Worm (Caenorhabditis elegans) whole organism, mixed stage, embryonic: Measurements from ENCODE around the gene srh-284.

Source experiments
- M03D4.4 ChIP-seq: sonication (generic microtip); optimal IDR thresholded peaks from 2 replicates; lab custom pipeline; 2017; ENCODE audit warnings: mild to moderate bottlenecking, missing genetic modification characterization, missing compliant biosample characterization
- bed-3 ChIP-seq: fragments of 200-800 bp; sonication (Bioruptor generic); optimal IDR thresholded peaks from 3 replicates; lab custom pipeline; 2018; ENCODE audit warnings: mild to moderate bottlenecking, missing genetic modification characterization, moderate library complexity, missing compliant biosample characterization
- blmp-1 ChIP-seq: fragments of 150-350 bp; optimal IDR thresholded peaks from 2 replicates; lab custom pipeline; 2014; ENCODE audit warnings: missing biosample characterization, missing genetic modification characterization
- ceh-39 ChIP-seq: fragments of 150-350 bp; optimal IDR thresholded peaks from 2 replicates; lab custom pipeline; 2014; ENCODE audit warnings: missing biosample characterization, missing genetic modification characterization
- ceh-43 ChIP-seq: fragments of 200-800 bp; sonication (Bioruptor generic); optimal IDR thresholded peaks from 2 replicates; lab custom pipeline; 2018; ENCODE audit warnings: mild to moderate bottlenecking, missing genetic modification characterization, moderate library complexity, missing compliant biosample characterization
- ceh-83 ChIP-seq: fragments of 200-800 bp; sonication (Bioruptor generic); optimal IDR thresholded peaks from 2 replicates; lab custom pipeline; 2018; ENCODE audit warnings: mild to moderate bottlenecking, missing genetic modification characterization, missing compliant biosample characterization
- ces-1 ChIP-seq: fragments of 150-350 bp; optimal IDR thresholded peaks from 2 replicates; lab custom pipeline; 2014; ENCODE audit warnings: missing biosample characterization, missing genetic modification reagents, missing genetic modification characterization
- cnd-1 ChIP-seq: fragments of 200-800 bp; sonication (Bioruptor generic); optimal IDR thresholded peaks from 2 replicates; lab custom pipeline; 2018; ENCODE audit warnings: mild to moderate bottlenecking, missing genetic modification characterization, missing compliant biosample characterization
- elt-1 ChIP-seq: sonication (generic microtip); optimal IDR thresholded peaks from 2 replicates; lab custom pipeline; 2017; ENCODE audit warnings: missing genetic modification characterization, mild to moderate bottlenecking, missing compliant biosample characterization, antibody characterized with exemption, moderate library complexity, borderline replicate concordance; ENCODE audit not compliant: insufficient read depth
- elt-3 ChIP-seq: fragments of 150-350 bp; optimal IDR thresholded peaks from 2 replicates; lab custom pipeline; 2014; ENCODE audit warnings: missing biosample characterization, missing genetic modification characterization
- flh-1 ChIP-seq: fragments of 200-800 bp; sonication (Bioruptor generic); optimal IDR thresholded peaks from 2 replicates; lab custom pipeline; 2018; ENCODE audit warnings: mild to moderate bottlenecking, missing genetic modification characterization, moderate library complexity, missing compliant biosample characterization
- ham-2 ChIP-seq: fragments of 200-800 bp; sonication (Bioruptor generic); optimal IDR thresholded peaks from 2 replicates; lab custom pipeline; 2018; ENCODE audit warnings: mild to moderate bottlenecking, missing genetic modification characterization, missing compliant biosample characterization
- lin-13 ChIP-seq: fragments of 150-350 bp; optimal IDR thresholded peaks from 2 replicates; lab custom pipeline; 2014; ENCODE audit warnings: missing biosample characterization, missing genetic modification characterization
- lsy-2 ChIP-seq: fragments of 150-350 bp; optimal IDR thresholded peaks from 2 replicates; lab custom pipeline; 2014; ENCODE audit warnings: missing biosample characterization, missing genetic modification characterization
- mab-5 ChIP-seq: fragments of 150-350 bp; optimal IDR thresholded peaks from 2 replicates; lab custom pipeline; 2014; ENCODE audit warnings: missing biosample characterization, missing genetic modification characterization
- mep-1 ChIP-seq: fragments of 150-350 bp; optimal IDR thresholded peaks from 2 replicates; lab custom pipeline; 2017; ENCODE audit warnings: missing biosample characterization, missing genetic modification reagents, missing genetic modification characterization, inconsistent platforms
- nhr-12 ChIP-seq: fragments of 150-350 bp; optimal IDR thresholded peaks from 2 replicates; lab custom pipeline; 2014; ENCODE audit warnings: missing biosample characterization, missing genetic modification characterization
- nhr-2 ChIP-seq: fragments of 150-350 bp; optimal IDR thresholded peaks from 2 replicates; lab custom pipeline; 2014; ENCODE audit warnings: missing biosample characterization, missing genetic modification characterization
- nhr-237 ChIP-seq: fragments of 150-350 bp; optimal IDR thresholded peaks from 2 replicates; lab custom pipeline; 2014; ENCODE audit warnings: missing biosample characterization, missing genetic modification characterization
- nhr-28 ChIP-seq: fragments of 150-350 bp; optimal IDR thresholded peaks from 2 replicates; lab custom pipeline; 2014; ENCODE audit warnings: missing biosample characterization, missing genetic modification characterization
- nhr-76 ChIP-seq: sonication (generic microtip); optimal IDR thresholded peaks from 2 replicates; lab custom pipeline; 2017; ENCODE audit warnings: missing biosample characterization, missing genetic modification characterization
- pha-4 ChIP-seq: fragments of 150-350 bp; optimal IDR thresholded peaks from 2 replicates; lab custom pipeline; 2018; ENCODE audit warnings: missing biosample characterization, missing genetic modification reagents, missing genetic modification characterization
- sem-2 ChIP-seq: fragments of 200-800 bp; sonication (Bioruptor generic); optimal IDR thresholded peaks from 2 replicates; lab custom pipeline; 2018; ENCODE audit warnings: mild to moderate bottlenecking, missing genetic modification characterization, missing compliant biosample characterization
- snpc-4 ChIP-seq: fragments of 150-350 bp; optimal IDR thresholded peaks from 2 replicates; lab custom pipeline; 2014; ENCODE audit warnings: missing biosample characterization, missing genetic modification characterization
- sptf-1 ChIP-seq: sonication (generic microtip); optimal IDR thresholded peaks from 2 replicates; lab custom pipeline; 2017; ENCODE audit warnings: mild to moderate bottlenecking, missing genetic modification characterization, moderate library complexity, missing compliant biosample characterization
- tbx-8 ChIP-seq: fragments of 200-800 bp; sonication (Bioruptor generic); optimal IDR thresholded peaks from 2 replicates; lab custom pipeline; 2018; ENCODE audit warnings: mild to moderate bottlenecking, missing genetic modification characterization, moderate library complexity, missing compliant biosample characterization
- unc-120 ChIP-seq: sonication (generic microtip); optimal IDR thresholded peaks from 2 replicates; lab custom pipeline; 2017; ENCODE audit warnings: missing genetic modification characterization, missing compliant biosample characterization; ENCODE audit not compliant: poor library complexity, severe bottlenecking
- unc-39 ChIP-seq: fragments of 150-350 bp; optimal IDR thresholded peaks from 2 replicates; lab custom pipeline; 2014; ENCODE audit warnings: missing biosample characterization, missing genetic modification characterization
- unc-62 ChIP-seq: fragments of 150-350 bp; optimal IDR thresholded peaks from 2 replicates; lab custom pipeline; 2014; ENCODE audit warnings: missing biosample characterization, missing genetic modification reagents, missing genetic modification characterization
- zip-8 ChIP-seq: fragments of 150-350 bp; optimal IDR thresholded peaks from 2 replicates; lab custom pipeline; 2014; ENCODE audit warnings: missing biosample characterization, missing genetic modification characterization
- ztf-11 ChIP-seq: fragments of 150-350 bp; optimal IDR thresholded peaks from 2 replicates; lab custom pipeline; 2014; ENCODE audit warnings: missing biosample characterization, missing genetic modification characterization

srh-284 gene

DNA sequence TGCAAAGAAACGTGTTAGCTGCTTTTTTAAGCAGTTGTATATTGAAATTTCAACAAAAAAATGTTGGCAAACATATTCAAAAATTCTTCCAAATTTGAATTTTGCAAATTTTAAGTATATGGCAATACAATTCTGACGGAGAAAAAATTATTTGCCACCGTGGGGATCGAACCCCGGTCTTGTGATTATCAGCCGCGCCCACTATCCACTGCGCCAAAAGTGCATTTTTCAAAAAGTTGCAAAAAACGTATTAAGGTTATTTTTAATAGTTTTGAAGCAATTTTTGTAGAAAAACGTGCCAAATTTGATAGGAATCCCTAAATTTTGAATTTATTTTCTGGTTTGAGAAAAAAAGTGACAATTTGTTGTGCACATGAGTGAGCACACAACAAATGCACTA is 17.0 kb downstream of the srh-284 start:
- TF ChIP-seq bed-3 (GFP tag; lab: Kevin White, UChicago) (no peak), ceh-83 (GFP tag; lab: Kevin White, UChicago) (no peak), ztf-11 (tag; lab: Kevin White, UChicago) (no peak), sptf-1 (tag; lab: Kevin White, UChicago) (no peak), ceh-39 (no peak)

DNA sequence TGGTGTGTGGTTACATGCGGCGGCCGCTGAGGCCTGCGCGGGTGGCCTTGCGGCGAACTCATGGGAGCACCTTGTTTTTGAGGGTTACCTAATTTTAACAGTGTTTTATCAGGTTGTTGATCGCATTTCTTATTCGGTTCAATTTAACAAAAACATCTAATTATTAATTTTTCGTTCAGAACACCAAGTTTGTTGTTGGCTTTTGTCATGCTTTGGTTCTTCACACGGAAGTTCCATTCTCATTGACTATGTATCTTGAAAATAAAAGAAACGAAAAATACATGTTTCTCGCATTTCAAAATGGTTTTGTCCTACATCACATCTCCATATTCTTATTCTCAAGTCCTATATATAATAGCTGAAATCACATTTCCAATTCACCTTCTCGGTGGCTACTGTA is 22.8 kb downstream of the srh-284 start, which contains the start of gene srh-290:
Gene srh-290, plus strand, starts transcription at position 301 of the 400 bp plus-strand sequence.
- no peak for TF ChIP-seq tbx-8 (GFP tag; lab: Kevin White, UChicago)
- no peak for TF ChIP-seq ces-1 (GFP tag; lab: Kevin White, UChicago)
- TF ChIP-seq blmp-1 (tag; lab: Kevin White, UChicago) = no peak
- no peak for TF ChIP-seq unc-62 (GFP tag; lab: Kevin White, UChicago)
- no peak for TF ChIP-seq nhr-237 (tag; lab: Kevin White, UChicago)
- no peak for TF ChIP-seq bed-3 (GFP tag; lab: Kevin White, UChicago)
- no peak for TF ChIP-seq ztf-11 (tag; lab: Kevin White, UChicago)
- TF ChIP-seq snpc-4 (tag; lab: Kevin White, UChicago) = no peak
- no peak for TF ChIP-seq ceh-39
- no peak for TF ChIP-seq ceh-43 (GFP tag; lab: Kevin White, UChicago)
- no peak for TF ChIP-seq nhr-2
- no peak for TF ChIP-seq unc-39 (tag; lab: Kevin White, UChicago)
- no peak for TF ChIP-seq lin-13 (tag; lab: Kevin White, UChicago)
- no peak for TF ChIP-seq zip-8 (tag; lab: Kevin White, UChicago)
- TF ChIP-seq unc-120 = no peak
- no peak for TF ChIP-seq elt-3 (tag; lab: Kevin White, UChicago)
- no peak for TF ChIP-seq sptf-1 (tag; lab: Kevin White, UChicago)
- TF ChIP-seq lsy-2 (tag; lab: Kevin White, UChicago) = no peak

DNA sequence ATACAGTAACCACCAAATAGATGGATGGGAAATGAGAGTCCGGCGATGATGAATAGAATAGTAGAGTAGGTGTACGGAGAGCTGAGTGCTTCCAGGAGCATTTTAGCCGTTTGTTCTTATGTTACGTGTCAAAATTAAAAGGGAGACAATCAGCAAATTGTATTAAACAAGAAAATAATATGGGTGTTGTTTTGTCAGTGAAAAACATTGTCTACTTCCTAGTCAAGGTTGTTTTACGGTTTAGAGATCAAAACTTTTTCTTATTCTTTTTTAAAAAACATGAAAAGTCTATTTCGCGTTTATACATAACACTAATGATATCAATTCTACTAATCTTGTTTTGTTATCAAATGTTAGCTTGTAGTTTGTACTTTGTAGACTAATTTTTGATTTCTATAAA is 26.6 kb downstream of the srh-284 start, which contains the start of gene srh-289:
Gene srh-289, minus strand, starts transcription at position 101 of the 400 bp plus-strand sequence.
- no peak for TF ChIP-seq sptf-1 (tag; lab: Kevin White, UChicago)
- TF ChIP-seq nhr-76 (tag; lab: Kevin White, UChicago) = no peak
- TF ChIP-seq pha-4 = no peak
- TF ChIP-seq nhr-12 (tag; lab: Kevin White, UChicago) = no peak
- no peak for TF ChIP-seq elt-1 (tag; lab: Kevin White, UChicago)
- no peak for TF ChIP-seq lin-13 (tag; lab: Kevin White, UChicago)
- TF ChIP-seq sem-2 = no peak
- no peak for TF ChIP-seq zip-8 (tag; lab: Kevin White, UChicago)
- TF ChIP-seq M03D4.4 (tag; lab: Kevin White, UChicago) = no peak
- no peak for TF ChIP-seq cnd-1 (tag; lab: Kevin White, UChicago)
- TF ChIP-seq nhr-237 (tag; lab: Kevin White, UChicago) = no peak
- TF ChIP-seq ham-2 (GFP tag; lab: Kevin White, UChicago) = no peak
- TF ChIP-seq mep-1 (tag; lab: Kevin White, UChicago) = no peak

DNA sequence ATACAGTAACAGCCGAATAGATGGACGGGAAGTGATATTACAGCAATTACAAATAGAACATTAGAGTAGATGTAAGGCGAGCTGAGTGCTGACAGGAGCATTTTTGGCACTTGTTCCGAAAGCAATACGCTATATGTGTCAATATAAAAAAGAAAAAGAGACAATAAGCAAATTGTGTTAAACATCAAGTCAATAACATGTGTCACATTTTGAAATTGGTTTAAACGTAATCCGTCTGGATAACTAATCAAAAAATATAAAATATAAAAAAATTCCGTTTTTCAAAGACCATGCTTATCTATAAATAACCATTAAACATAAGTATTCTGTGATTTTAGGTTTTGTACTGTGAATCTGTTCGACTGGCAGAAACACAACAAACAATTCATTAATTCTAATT is 28.3 kb downstream of the srh-284 start, which contains the start of gene srh-288:
Gene srh-288, minus strand, starts transcription at position 101 of the 400 bp plus-strand sequence.
- TF ChIP-seq tbx-8 (GFP tag; lab: Kevin White, UChicago) (no peak), nhr-28 (tag; lab: Kevin White, UChicago) (no peak), nhr-76 (tag; lab: Kevin White, UChicago) (no peak), ceh-43 (GFP tag; lab: Kevin White, UChicago) (no peak), ztf-11 (tag; lab: Kevin White, UChicago) (no peak), ham-2 (GFP tag; lab: Kevin White, UChicago) (no peak), bed-3 (GFP tag; lab: Kevin White, UChicago) (no peak), flh-1 (GFP tag; lab: Kevin White, UChicago) (no peak), ceh-83 (GFP tag; lab: Kevin White, UChicago) (no peak), ces-1 (GFP tag; lab: Kevin White, UChicago) (no peak), blmp-1 (tag; lab: Kevin White, UChicago) (no peak), unc-120 (no peak), M03D4.4 (tag; lab: Kevin White, UChicago) (no peak), nhr-237 (tag; lab: Kevin White, UChicago) (no peak)
- TF ChIP-seq, all 35 proteins: peak for 0

DNA sequence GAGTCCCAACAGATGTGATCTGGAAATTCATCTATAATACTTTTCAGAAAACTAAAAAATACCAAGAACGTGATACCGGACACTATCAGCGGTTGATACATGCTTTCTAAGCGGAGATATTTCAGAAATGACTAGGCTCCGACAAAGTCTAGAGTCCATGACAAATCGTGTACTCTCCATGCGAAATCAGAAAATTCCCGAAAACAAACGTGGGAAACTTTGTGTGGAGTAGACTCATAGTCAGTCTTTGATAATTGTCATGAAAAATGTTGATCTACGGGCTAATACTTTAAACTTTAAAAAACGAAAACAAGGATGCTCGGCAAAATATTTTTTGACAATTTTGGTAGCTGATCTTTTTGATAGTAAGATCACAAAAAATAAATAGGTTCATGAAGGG is 31.4 kb downstream of the srh-284 start, which contains the start of gene srx-18:
Gene srx-18, minus strand, starts transcription at position 101 of the 400 bp plus-strand sequence.
- TF ChIP-seq ceh-43 (GFP tag; lab: Kevin White, UChicago) (no peak), mab-5 (no peak), M03D4.4 (tag; lab: Kevin White, UChicago) (no peak), elt-3 (tag; lab: Kevin White, UChicago) (no peak), lin-13 (tag; lab: Kevin White, UChicago) (no peak), sem-2 (no peak), nhr-237 (tag; lab: Kevin White, UChicago) (no peak), nhr-28 (tag; lab: Kevin White, UChicago) (no peak), unc-120 (no peak)
